Worm (Caenorhabditis elegans) whole organism, L2 larva: ENCODE results near the gene cpr-2.

Source experiments
- ceh-16 ChIP-seq: fragments of 150-350 bp; optimal IDR thresholded peaks from 2 replicates; lab custom pipeline; 2014; ENCODE audit warnings: missing biosample characterization, missing genetic modification characterization
- nhr-129 ChIP-seq: fragments of 150-350 bp; optimal IDR thresholded peaks from 2 replicates; lab custom pipeline; 2014; ENCODE audit warnings: missing biosample characterization, missing genetic modification characterization
- skn-1 ChIP-seq: sonication (generic microtip); optimal IDR thresholded peaks from 2 replicates; lab custom pipeline; 2017; ENCODE audit warnings: missing biosample characterization, missing genetic modification characterization
- unc-39 ChIP-seq: fragments of 150-350 bp; optimal IDR thresholded peaks from 2 replicates; lab custom pipeline; 2014; ENCODE audit warnings: missing biosample characterization, missing genetic modification characterization
- unc-55 ChIP-seq: fragments of 150-350 bp; sonication (generic microtip); optimal IDR thresholded peaks from 3 replicates; lab custom pipeline; 2014; ENCODE audit warnings: missing biosample characterization, missing genetic modification reagents, missing genetic modification characterization
- unc-62 ChIP-seq: fragments of 150-350 bp; optimal IDR thresholded peaks from 2 replicates; lab custom pipeline; 2014; ENCODE audit warnings: missing biosample characterization, missing genetic modification reagents, missing genetic modification characterization
- zag-1 ChIP-seq: fragments of 150-350 bp; optimal IDR thresholded peaks from 2 replicates; lab custom pipeline; 2014; ENCODE audit warnings: missing biosample characterization, missing genetic modification characterization

DNA sequence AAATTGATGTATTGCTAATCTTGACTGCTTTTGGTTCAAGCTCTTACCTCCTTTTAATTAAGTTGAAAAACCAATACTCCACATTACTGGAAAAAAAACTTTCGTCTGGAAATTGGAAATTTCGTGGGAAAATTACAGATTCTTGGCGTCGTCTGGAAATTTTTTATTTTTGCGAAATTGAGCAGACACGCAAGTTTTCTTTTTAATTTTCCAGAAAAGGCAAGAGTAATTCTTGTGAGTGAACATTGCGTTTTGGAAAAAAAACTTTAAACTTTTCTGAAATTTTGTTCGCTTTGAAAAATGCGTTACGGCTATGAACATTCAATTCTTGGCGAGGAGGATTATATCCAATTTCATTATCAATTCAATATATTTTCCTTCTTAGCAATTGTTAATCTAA, 31.7 kb upstream of the cpr-2 start, which contains the start of gene sru-45:
- TF ChIP-seq nhr-129 (no peak), unc-39 (tag; lab: Kevin White, UChicago) (no peak), skn-1 (tag; lab: Kevin White, UChicago) (no peak), zag-1 (tag; lab: Kevin White, UChicago) (no peak), unc-62 (GFP tag; lab: Kevin White, UChicago) (no peak), unc-55 (GFP tag; lab: Kevin White, UChicago) (no peak), ceh-16 (tag; lab: Kevin White, UChicago) (no peak)
